Worm (Caenorhabditis elegans) whole organism, young adult: ENCODE results near the gene ippk-1.

Source experiments
- ceh-79 ChIP-seq: sonication (generic microtip); optimal IDR thresholded peaks from 2 replicates; lab custom pipeline; 2017; ENCODE audit warnings: mild to moderate bottlenecking, missing genetic modification characterization, missing compliant biosample characterization
- madf-6 ChIP-seq: fragments of 200-800 bp; sonication (Bioruptor generic); IDR thresholded peaks from 2 replicates; pipeline ENCODE4 v1.3.6; 2022; ENCODE audit warnings: missing genetic modification reagents, missing genetic modification characterization, missing compliant biosample characterization
- pbrm-1 ChIP-seq: fragments of 200-800 bp; sonication (Bioruptor generic); IDR thresholded peaks from 2 replicates; pipeline ENCODE4 v1.3.6; 2022; ENCODE audit warnings: missing genetic modification reagents, missing genetic modification characterization, missing compliant biosample characterization

- no peak for TF ChIP-seq pbrm-1 (GFP tag; lab: Robert Waterston, UW)
- TF ChIP-seq madf-6: no peak
- TF ChIP-seq ceh-79 (tag; lab: Kevin White, UChicago): no peak
Observed at ce11 chrII:12067451-12068076, 24.9 kb downstream of the ippk-1 start, which contains the start of gene Y17G7B.22.
